Worm (Caenorhabditis elegans) whole organism, early embryonic: ENCODE data around the gene C25H3.3.

Experiments used
- aly-1 ChIP-seq: sonication (generic microtip); optimal IDR thresholded peaks from 2 replicates; lab custom pipeline; 2016; ENCODE audit warnings: missing genetic modification characterization, missing compliant biosample characterization
- ama-1 ChIP-seq: fragments of 150-350 bp; optimal IDR thresholded peaks from 2 replicates; lab custom pipeline; 2014
- ceh-13 ChIP-seq: fragments of 200-800 bp; sonication (Bioruptor generic); optimal IDR thresholded peaks from 2 replicates; lab custom pipeline; 2018; ENCODE audit warnings: mild to moderate bottlenecking, missing genetic modification characterization, missing compliant biosample characterization
- ceh-36 ChIP-seq: sonication (generic microtip); optimal IDR thresholded peaks from 2 replicates; lab custom pipeline; 2016; ENCODE audit warnings: missing genetic modification characterization, inconsistent platforms, missing compliant biosample characterization
- ets-7 ChIP-seq: sonication (generic microtip); optimal IDR thresholded peaks from 2 replicates; lab custom pipeline; 2016; ENCODE audit warnings: missing genotype, missing genetic modification characterization, missing compliant biosample characterization
- flt-1 ChIP-seq: fragments of 200-800 bp; sonication (Bioruptor generic); IDR thresholded peaks from 2 replicates; pipeline ENCODE4 v1.3.6; 2022; ENCODE audit warnings: missing genetic modification characterization, missing compliant biosample characterization
- hmbx-1 ChIP-seq: sonication (generic microtip); optimal IDR thresholded peaks from 2 replicates; lab custom pipeline; 2016; ENCODE audit warnings: mild to moderate bottlenecking, missing genetic modification characterization, missing compliant biosample characterization
- hnd-1 ChIP-seq: sonication (generic microtip); optimal IDR thresholded peaks from 2 replicates; lab custom pipeline; 2016; ENCODE audit warnings: missing genetic modification characterization, missing compliant biosample characterization
- tbx-37 ChIP-seq: fragments of 200-800 bp; sonication (Bioruptor generic); conservative IDR thresholded peaks from 2 replicates; pipeline ENCODE4 v1.3.6; 2022; ENCODE audit warnings: missing genetic modification reagents, missing genetic modification characterization, missing compliant biosample characterization
- tra-4 ChIP-seq: sonication (generic microtip); optimal IDR thresholded peaks from 2 replicates; lab custom pipeline; 2017; ENCODE audit warnings: missing genetic modification characterization, missing compliant biosample characterization

- TF ChIP-seq ceh-36 (no peak), ama-1 (lab: Kevin White, UChicago) (no peak), flt-1 (GFP tag; lab: Robert Waterston, UW) (no peak), ceh-13 (no peak), aly-1 (tag; lab: Kevin White, UChicago) (no peak), hmbx-1 (tag; lab: Kevin White, UChicago) (no peak), tra-4 (tag; lab: Kevin White, UChicago) (no peak), hnd-1 (tag; lab: Kevin White, UChicago) (no peak), tbx-37 (GFP tag; lab: Robert Waterston, UW) (no peak), ets-7 (tag; lab: Kevin White, UChicago) (no peak)
Observed at ce11 chrII:5668830-5669229, 25.2 kb upstream of the C25H3.3 start, which contains the start of gene C25H3.7.
